Worm (Caenorhabditis elegans) whole organism, L2 larva: Measurements from ENCODE around the gene kvs-5.

Experiments used
- F13H6.1 ChIP-seq: sonication (generic microtip); optimal IDR thresholded peaks from 2 replicates; lab custom pipeline; 2016; ENCODE audit warnings: missing genetic modification characterization, missing compliant biosample characterization
- Y55F3AM.14 ChIP-seq: fragments of 200-800 bp; sonication (Bioruptor generic); optimal IDR thresholded peaks from 2 replicates; lab custom pipeline; 2018; ENCODE audit warnings: mild to moderate bottlenecking, missing genetic modification characterization, missing compliant biosample characterization
- aly-2 ChIP-seq: fragments of 150-350 bp; optimal IDR thresholded peaks from 2 replicates; lab custom pipeline; 2014; ENCODE audit warnings: missing biosample characterization, missing genetic modification characterization
- ama-1 ChIP-seq: fragments of 150-350 bp; optimal IDR thresholded peaks from 2 replicates; lab custom pipeline; 2018; ENCODE audit warnings: inconsistent platforms
- blmp-1 ChIP-seq: sonication (generic microtip); optimal IDR thresholded peaks from 2 replicates; lab custom pipeline; 2017; ENCODE audit warnings: missing genetic modification characterization, mild to moderate bottlenecking, missing compliant biosample characterization, antibody characterized with exemption, moderate library complexity; ENCODE audit not compliant: insufficient read depth
- ceh-16 ChIP-seq: fragments of 150-350 bp; optimal IDR thresholded peaks from 2 replicates; lab custom pipeline; 2014; ENCODE audit warnings: missing biosample characterization, missing genetic modification characterization
- crh-2 ChIP-seq: sonication (generic microtip); optimal IDR thresholded peaks from 2 replicates; lab custom pipeline; 2017; ENCODE audit warnings: missing biosample characterization, missing genetic modification characterization
- egl-27 ChIP-seq: sonication (generic microtip); optimal IDR thresholded peaks from 3 replicates; lab custom pipeline; 2017; ENCODE audit warnings: missing biosample characterization, missing genetic modification reagents, missing genetic modification characterization
- elt-1 ChIP-seq: fragments of 150-350 bp; optimal IDR thresholded peaks from 2 replicates; lab custom pipeline; 2014; ENCODE audit warnings: missing biosample characterization, missing genetic modification characterization
- elt-3 ChIP-seq: sonication (generic microtip); optimal IDR thresholded peaks from 2 replicates; lab custom pipeline; 2017; ENCODE audit warnings: missing biosample characterization, missing genetic modification characterization
- fos-1 ChIP-seq: fragments of 150-350 bp; optimal IDR thresholded peaks from 2 replicates; lab custom pipeline; 2014; ENCODE audit warnings: missing biosample characterization, missing genetic modification characterization
- lin-11 ChIP-seq: fragments of 150-350 bp; sonication (generic microtip); optimal IDR thresholded peaks from 2 replicates; lab custom pipeline; 2014; ENCODE audit warnings: missing biosample characterization, missing genetic modification characterization, inconsistent platforms, mixed read lengths
- lin-13 ChIP-seq: fragments of 150-350 bp; optimal IDR thresholded peaks from 2 replicates; lab custom pipeline; 2014; ENCODE audit warnings: missing biosample characterization, missing genetic modification reagents, missing genetic modification characterization
- lin-39 ChIP-seq: fragments of 150-350 bp; optimal IDR thresholded peaks from 2 replicates; lab custom pipeline; 2014; ENCODE audit warnings: missing biosample characterization, missing genetic modification reagents, missing genetic modification characterization
- lsy-2 ChIP-seq, 2 experiments: fragments of 150-350 bp in 1 of 2; sonication (generic microtip) in 1 of 2; optimal IDR thresholded peaks; 2 replicates each; lab custom pipeline; 2014 to 2017; ENCODE audit warnings: missing biosample characterization in 2 of 2, missing genetic modification characterization in 2 of 2
- mab-5 ChIP-seq: fragments of 150-350 bp; optimal IDR thresholded peaks from 2 replicates; lab custom pipeline; 2014; ENCODE audit warnings: missing biosample characterization, missing genetic modification characterization
- mdl-1 ChIP-seq, 2 experiments: fragments of 150-350 bp in 1 of 2; sonication (generic microtip) in 1 of 2; optimal IDR thresholded peaks; 2 replicates each; lab custom pipeline; 2017; ENCODE audit warnings: missing biosample characterization in 2 of 2, missing genetic modification characterization in 2 of 2
- nhr-10 ChIP-seq: sonication (generic microtip); optimal IDR thresholded peaks from 2 replicates; lab custom pipeline; 2017; ENCODE audit warnings: missing biosample characterization, missing genetic modification characterization
- nhr-11 ChIP-seq: fragments of 150-350 bp; optimal IDR thresholded peaks from 2 replicates; lab custom pipeline; 2014; ENCODE audit warnings: missing biosample characterization, missing genetic modification characterization
- nhr-12 ChIP-seq: fragments of 150-350 bp; optimal IDR thresholded peaks from 2 replicates; lab custom pipeline; 2014; ENCODE audit warnings: missing biosample characterization, missing genetic modification characterization
- nhr-129 ChIP-seq: fragments of 150-350 bp; optimal IDR thresholded peaks from 2 replicates; lab custom pipeline; 2014; ENCODE audit warnings: missing biosample characterization, missing genetic modification characterization
- nhr-21 ChIP-seq: fragments of 150-350 bp; optimal IDR thresholded peaks from 2 replicates; lab custom pipeline; 2014; ENCODE audit warnings: missing biosample characterization, missing genetic modification characterization
- nhr-237 ChIP-seq: fragments of 150-350 bp; optimal IDR thresholded peaks from 2 replicates; lab custom pipeline; 2014; ENCODE audit warnings: missing biosample characterization, missing genetic modification characterization
- nhr-25 ChIP-seq: fragments of 150-350 bp; sonication (generic microtip); optimal IDR thresholded peaks from 3 replicates; lab custom pipeline; 2014; ENCODE audit warnings: missing biosample characterization, missing genetic modification characterization
- nhr-6 ChIP-seq: fragments of 150-350 bp; optimal IDR thresholded peaks from 2 replicates; lab custom pipeline; 2014; ENCODE audit warnings: missing biosample characterization, missing genetic modification characterization
- nhr-77 ChIP-seq: fragments of 150-350 bp; optimal IDR thresholded peaks from 2 replicates; lab custom pipeline; 2014; ENCODE audit warnings: missing biosample characterization, missing genetic modification characterization
- sem-4 ChIP-seq: fragments of 150-350 bp; optimal IDR thresholded peaks from 2 replicates; lab custom pipeline; 2014; ENCODE audit warnings: missing biosample characterization, missing genetic modification reagents, missing genetic modification characterization
- sma-9 ChIP-seq, 2 experiments: fragments of 150-350 bp in 1 of 2; sonication (generic microtip) in 1 of 2; optimal IDR thresholded peaks; 2 replicates each; lab custom pipeline; 2014 to 2016; ENCODE audit warnings: missing genetic modification characterization in 2 of 2, mild to moderate bottlenecking in 1 of 2, missing biosample characterization in 1 of 2, missing compliant biosample characterization in 1 of 2, missing genetic modification reagents in 1 of 2, moderate library complexity in 1 of 2
- snpc-4 ChIP-seq: fragments of 150-350 bp; optimal IDR thresholded peaks from 2 replicates; lab custom pipeline; 2014; ENCODE audit warnings: missing biosample characterization, missing genetic modification characterization
- unc-39 ChIP-seq: fragments of 150-350 bp; optimal IDR thresholded peaks from 2 replicates; lab custom pipeline; 2014; ENCODE audit warnings: missing biosample characterization, missing genetic modification characterization
- unc-55 ChIP-seq: fragments of 150-350 bp; sonication (generic microtip); optimal IDR thresholded peaks from 3 replicates; lab custom pipeline; 2014; ENCODE audit warnings: missing biosample characterization, missing genetic modification reagents, missing genetic modification characterization
- zag-1 ChIP-seq: fragments of 150-350 bp; optimal IDR thresholded peaks from 2 replicates; lab custom pipeline; 2014; ENCODE audit warnings: missing biosample characterization, missing genetic modification characterization
- ztf-11 ChIP-seq: sonication (generic microtip); optimal IDR thresholded peaks from 2 replicates; lab custom pipeline; 2017; ENCODE audit warnings: missing biosample characterization, missing genetic modification characterization
- ztf-4 ChIP-seq: fragments of 150-350 bp; optimal IDR thresholded peaks from 2 replicates; lab custom pipeline; 2014; ENCODE audit warnings: missing biosample characterization, missing genetic modification characterization

The kvs-5 gene

DNA sequence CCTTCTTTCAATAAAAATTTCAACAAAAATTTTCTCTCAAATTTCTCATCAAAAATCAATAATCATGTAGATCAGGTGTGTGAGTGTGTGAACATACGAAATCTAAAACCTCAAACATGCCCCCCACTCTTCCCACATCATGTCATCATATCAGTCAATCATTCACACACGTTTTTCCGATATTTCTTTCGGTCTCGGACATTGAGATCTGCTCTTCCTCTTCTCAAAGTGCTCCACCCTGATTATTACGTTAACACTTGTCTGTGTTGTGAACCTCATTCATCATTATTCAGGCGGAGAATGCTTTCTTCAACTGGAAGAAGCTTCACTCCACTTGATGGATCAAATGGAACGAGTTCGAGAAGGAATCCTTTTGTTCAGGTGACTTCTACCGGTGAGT is at the start of gene kvs-5:
Gene kvs-5 (plus strand): TSS at position 301 of the 400 bp plus-strand sequence.
- no peak for TF ChIP-seq sem-4 (tag; lab: Kevin White, UChicago)
- TF ChIP-seq lsy-2 (tag; optimal IDR thresholded peaks at IDR 0.05; lab: Kevin White, UChicago), result no peak
- no peak for TF ChIP-seq unc-39 (tag; lab: Kevin White, UChicago)
- no peak for TF ChIP-seq nhr-10 (tag; lab: Kevin White, UChicago)
- no peak for TF ChIP-seq nhr-237
- no peak for TF ChIP-seq Y55F3AM.14
- no peak for TF ChIP-seq nhr-6 (tag; lab: Kevin White, UChicago)
- no peak for TF ChIP-seq nhr-77 (tag; lab: Kevin White, UChicago)
- TF ChIP-seq crh-2 (tag; lab: Kevin White, UChicago), result no peak
- no peak for TF ChIP-seq egl-27 (tag; lab: Kevin White, UChicago)
- no peak for TF ChIP-seq lin-11
- TF ChIP-seq ceh-16 (tag; lab: Kevin White, UChicago), result no peak
- no peak for TF ChIP-seq lin-39 (tag; lab: Kevin White, UChicago)
- no peak for TF ChIP-seq zag-1
- TF ChIP-seq F13H6.1 (tag; lab: Kevin White, UChicago), result no peak
- no peak for TF ChIP-seq mdl-1 (tag; optimal IDR thresholded peaks at IDR 0.05; lab: Kevin White, UChicago)
- no peak for TF ChIP-seq snpc-4 (tag; lab: Kevin White, UChicago)
- no peak for TF ChIP-seq lin-13
- no peak for TF ChIP-seq ztf-4 (tag; lab: Kevin White, UChicago)

- no peak for TF ChIP-seq lin-11
- TF ChIP-seq unc-39 (tag; lab: Kevin White, UChicago), result no peak
- TF ChIP-seq zag-1, result no peak
- no peak for TF ChIP-seq sma-9 (GFP tag; optimal IDR thresholded peaks at IDR 0.05; lab: Kevin White, UChicago)
- no peak for TF ChIP-seq sma-9 (tag; optimal IDR thresholded peaks at IDR 0.05; lab: Kevin White, UChicago)
- TF ChIP-seq Y55F3AM.14, result no peak
- no peak for TF ChIP-seq ztf-4 (tag; lab: Kevin White, UChicago)
- TF ChIP-seq sem-4 (tag; lab: Kevin White, UChicago), result no peak
- TF ChIP-seq nhr-21 (tag; lab: Kevin White, UChicago), result no peak
- TF ChIP-seq snpc-4 (tag; lab: Kevin White, UChicago), result no peak
- no peak for TF ChIP-seq ama-1 (lab: Kevin White, UChicago)
- no peak for TF ChIP-seq elt-1 (tag; lab: Kevin White, UChicago)
- no peak for TF ChIP-seq F13H6.1 (tag; lab: Kevin White, UChicago)
- TF ChIP-seq ztf-11 (tag; lab: Kevin White, UChicago), result no peak
- no peak for TF ChIP-seq mab-5 (tag; lab: Kevin White, UChicago)
- TF ChIP-seq lin-39 (tag; lab: Kevin White, UChicago), result no peak
- no peak for TF ChIP-seq unc-55
- no peak for TF ChIP-seq aly-2 (tag; lab: Kevin White, UChicago)
These were observed 38.2 kb upstream of the kvs-5 start, which contains the start of gene Y55F3C.17 for ce11 chrIV:698304-698703. Gene Y55F3C.17, minus strand, starts transcription at chrIV:698404.

DNA sequence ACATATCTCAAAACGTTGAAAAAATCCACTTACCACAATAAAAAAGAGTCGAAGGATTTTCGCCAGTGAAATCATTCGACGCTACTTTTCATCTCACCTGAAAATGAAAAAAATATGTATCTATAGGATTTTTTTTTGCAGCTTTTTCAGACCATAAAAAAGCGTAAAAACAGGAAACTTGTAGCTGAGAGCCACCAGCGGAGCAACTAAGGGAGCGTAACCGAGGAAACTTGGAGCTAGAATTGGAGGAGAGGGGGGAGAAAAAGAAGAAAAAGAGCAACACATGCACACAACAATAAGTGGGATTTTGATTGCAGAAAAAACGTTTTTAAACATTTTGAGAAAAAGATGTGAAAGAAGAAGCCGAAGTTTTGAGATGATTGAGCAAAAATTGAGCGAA is 28.9 kb upstream of the kvs-5 start, which contains the start of gene cutl-26:
Gene cutl-26 (minus strand): TSS at position 101 of the 400 bp plus-strand sequence.
- TF ChIP-seq elt-3 (tag; lab: Kevin White, UChicago) (no peak), ztf-11 (tag; lab: Kevin White, UChicago) (no peak)

DNA sequence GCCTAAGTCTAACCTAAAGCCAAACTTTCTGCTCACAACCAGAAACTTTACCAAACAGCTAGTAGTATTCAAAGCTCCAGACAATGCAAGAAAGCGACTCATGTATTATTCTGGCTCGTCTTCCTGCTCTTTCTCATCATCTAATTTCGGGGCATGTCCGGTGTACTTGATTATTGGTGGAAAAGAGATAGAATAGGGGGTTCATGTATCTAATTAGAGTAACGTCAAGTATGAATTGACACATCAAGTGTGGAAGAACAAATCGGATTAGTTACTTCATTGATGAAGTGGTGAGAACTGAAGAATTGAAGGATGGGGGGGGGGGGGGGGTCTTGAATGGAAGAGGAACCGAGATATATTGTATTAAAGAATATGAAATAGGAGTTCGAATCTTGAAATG is 21.1 kb upstream of the kvs-5 start:
- TF ChIP-seq unc-39 (tag; lab: Kevin White, UChicago), result no peak
- no peak for TF ChIP-seq nhr-10 (tag; lab: Kevin White, UChicago)
- no peak for TF ChIP-seq ztf-4 (tag; lab: Kevin White, UChicago)
- TF ChIP-seq nhr-6 (tag; lab: Kevin White, UChicago), result no peak
- no peak for TF ChIP-seq nhr-11 (tag; lab: Kevin White, UChicago)
- TF ChIP-seq mab-5 (tag; lab: Kevin White, UChicago), result no peak
- no peak for TF ChIP-seq ztf-11 (tag; lab: Kevin White, UChicago)
- TF ChIP-seq fos-1, result no peak
- no peak for TF ChIP-seq nhr-25 (tag; lab: Kevin White, UChicago)
- no peak for TF ChIP-seq snpc-4 (tag; lab: Kevin White, UChicago)
- no peak for TF ChIP-seq blmp-1 (tag; lab: Kevin White, UChicago)
- TF ChIP-seq elt-1 (tag; lab: Kevin White, UChicago), result no peak
- TF ChIP-seq nhr-237, result no peak
- no peak for TF ChIP-seq ceh-16 (tag; lab: Kevin White, UChicago)
- no peak for TF ChIP-seq aly-2 (tag; lab: Kevin White, UChicago)
- TF ChIP-seq nhr-129, result no peak
- no peak for TF ChIP-seq nhr-12 (tag; lab: Kevin White, UChicago)
